Fruit fly (Drosophila melanogaster): ENCODE results near the gene Traf6.

Traf6 gene

dm6 chrX:8202724-8203362 is 45.7 kb upstream of the Traf6 start (continued):
- TF ChIP-seq CoRest (tag; optimal IDR thresholded peaks at IDR 0.05): peak; percentile 20
- TF ChIP-seq Dip3 (GFP tag; optimal IDR thresholded peaks at IDR 0.05): peak; percentile 0
- TF ChIP-seq CG31441 (GFP tag; IDR thresholded peaks at IDR 0.05): 0 out of 2 replicates have a peak, but pooled peaks have one; percentile 24
- no peak for TF ChIP-seq CG15514 (GFP tag; optimal IDR thresholded peaks at IDR 0.05)
- TF ChIP-seq ind (GFP tag; optimal IDR thresholded peaks at IDR 0.05): peak; percentile 25
- no peak for TF ChIP-seq Sry-β (GFP tag; optimal IDR thresholded peaks at IDR 0.05)
- 0 out of 2 replicates have a peak, but pooled peaks have one; percentile 7 for TF ChIP-seq sisA (GFP tag; IDR thresholded peaks at IDR 0.05)
- no peak for TF ChIP-seq knrl (GFP tag; IDR thresholded peaks at IDR 0.05; ENCODE audit: partially characterized antibody)
- no peak for TF ChIP-seq CG8388 (GFP tag; optimal IDR thresholded peaks at IDR 0.05)
- TF ChIP-seq HLH3B (GFP tag; IDR thresholded peaks at IDR 0.05): no peak
- no peak for TF ChIP-seq Vsx1 (GFP tag; optimal IDR thresholded peaks at IDR 0.05)
- no peak for TF ChIP-seq BEAF-32 (GFP tag; optimal IDR thresholded peaks at IDR 0.05)
- peak; percentile 45 for TF ChIP-seq slbo (GFP tag; IDR thresholded peaks at IDR 0.05)
- TF ChIP-seq Awh (GFP tag; IDR thresholded peaks at IDR 0.05): no peak
- peak; percentile 3 for TF ChIP-seq D19A (tag; optimal IDR thresholded peaks at IDR 0.05)
- no peak for TF ChIP-seq Fer2 (tag; optimal IDR thresholded peaks at IDR 0.05)
- TF ChIP-seq CG10959 (GFP tag; IDR thresholded peaks at IDR 0.05): no peak
- no peak for TF ChIP-seq zfh1 (GFP tag; IDR thresholded peaks at IDR 0.05)
- TF ChIP-seq CG7786 (GFP tag; optimal IDR thresholded peaks at IDR 0.05): no peak
- peak; percentile 11 for TF ChIP-seq pho (GFP tag; optimal IDR thresholded peaks at IDR 0.05)
- no peak for TF ChIP-seq odd (GFP tag; optimal IDR thresholded peaks at IDR 0.05)
- TF ChIP-seq tna (GFP tag; IDR thresholded peaks at IDR 0.05; ENCODE audit: partially characterized antibody): no peak
- TF ChIP-seq CG2199 (GFP tag; IDR thresholded peaks at IDR 0.05): no peak
- TF ChIP-seq CG11695 (GFP tag; IDR thresholded peaks at IDR 0.05): peak; percentile 65
- peak; percentile 45; the same call in 1 of the 2 replicates for TF ChIP-seq Ada2b (GFP tag; IDR thresholded peaks at IDR 0.05)
- TF ChIP-seq dati (GFP tag; IDR thresholded peaks at IDR 0.05): no peak
- TF ChIP-seq Sin3A (optimal IDR thresholded peaks at IDR 0.05): no peak
- TF ChIP-seq Hmx (GFP tag; optimal IDR thresholded peaks at IDR 0.05): no peak
- no peak for TF ChIP-seq CG11696 (GFP tag; IDR thresholded peaks at IDR 0.05)
- no peak for TF ChIP-seq h (optimal IDR thresholded peaks at IDR 0.05)
- TF ChIP-seq B-H1 (GFP tag; IDR thresholded peaks at IDR 0.05): no peak
- peak; percentile 25 for TF ChIP-seq Sox102F (GFP tag; optimal IDR thresholded peaks at IDR 0.05)
- no peak for TF ChIP-seq CG8765 (GFP tag; IDR thresholded peaks at IDR 0.05)
- TF ChIP-seq unpg (GFP tag; optimal IDR thresholded peaks at IDR 0.05): peak; percentile 27
- no peak for TF ChIP-seq TFAM (GFP tag; optimal IDR thresholded peaks at IDR 0.05)
- TF ChIP-seq sqz (GFP tag; optimal IDR thresholded peaks at IDR 0.05): no peak
- TF ChIP-seq CG10462 (GFP tag; optimal IDR thresholded peaks at IDR 0.05): no peak
- TF ChIP-seq cato (GFP tag; optimal IDR thresholded peaks at IDR 0.05; ENCODE audit: borderline replicate concordance): no peak
- TF ChIP-seq CG13424 (tag; optimal IDR thresholded peaks at IDR 0.05): peak; percentile 41
- TF ChIP-seq CG18599 (GFP tag; optimal IDR thresholded peaks at IDR 0.05): peak; percentile 61
- TF ChIP-seq HLH54F (GFP tag; optimal IDR thresholded peaks at IDR 0.05): no peak
- no peak for TF ChIP-seq CG3065 (GFP tag; optimal IDR thresholded peaks at IDR 0.05)
- peak; percentile 12 for TF ChIP-seq phol (tag; optimal IDR thresholded peaks at IDR 0.05)
- TF ChIP-seq lilli (GFP tag; optimal IDR thresholded peaks at IDR 0.05): peak; percentile 4
- TF ChIP-seq otp (GFP tag; IDR thresholded peaks at IDR 0.05): no peak
- peak; percentile 53 for TF ChIP-seq CG7556 (GFP tag; optimal IDR thresholded peaks at IDR 0.05)
- no peak for TF ChIP-seq CG4360 (GFP tag; IDR thresholded peaks at IDR 0.05)
- no peak for TF ChIP-seq Side (GFP tag; optimal IDR thresholded peaks at IDR 0.05)
- peak; percentile 4 for TF ChIP-seq Antp (GFP tag; optimal IDR thresholded peaks at IDR 0.05)
- TF ChIP-seq Rx (GFP tag; IDR thresholded peaks at IDR 0.05): no peak
- TF ChIP-seq MBD-R2 (GFP tag; IDR thresholded peaks at IDR 0.05): no peak
- TF ChIP-seq gro (GFP tag; optimal IDR thresholded peaks at IDR 0.05): no peak

Measured in whole organism, embryonic.